Worm (Caenorhabditis elegans) whole organism, L4 larva: Measurements from ENCODE around the gene lin-42.

Experiments
- D1046.2 ChIP-seq: fragments of 200-800 bp; sonication (Bioruptor generic); IDR thresholded peaks from 2 replicates; pipeline ENCODE4 v1.3.6; 2022; ENCODE audit warnings: missing genetic modification characterization, missing compliant biosample characterization
- F10B5.3 ChIP-seq: sonication (generic microtip); optimal IDR thresholded peaks from 2 replicates; lab custom pipeline; 2016; ENCODE audit warnings: mild to moderate bottlenecking, missing genetic modification characterization, missing compliant biosample characterization
- F37D6.2 ChIP-seq: sonication (generic microtip); optimal IDR thresholded peaks from 2 replicates; lab custom pipeline; 2016; ENCODE audit warnings: mild to moderate bottlenecking, missing genetic modification characterization, missing compliant biosample characterization
- F44E2.7 ChIP-seq: fragments of 200-800 bp; sonication (Bioruptor generic); IDR thresholded peaks from 2 replicates; pipeline ENCODE4 v2.1.2; 2022; ENCODE audit warnings: missing genetic modification characterization, missing compliant biosample characterization
- F49E8.2 ChIP-seq: sonication (generic microtip); optimal IDR thresholded peaks from 2 replicates; lab custom pipeline; 2016; ENCODE audit warnings: missing compliant biosample characterization, mild to moderate bottlenecking, missing genetic modification characterization, borderline replicate concordance
- T20F7.1 ChIP-seq: fragments of 200-800 bp; sonication (Bioruptor generic); optimal IDR thresholded peaks from 2 replicates; lab custom pipeline; 2018; ENCODE audit warnings: mild to moderate bottlenecking, missing genetic modification characterization, missing compliant biosample characterization
- Y48G9A.11 ChIP-seq: fragments of 200-800 bp; sonication (Bioruptor generic); IDR thresholded peaks from 2 replicates; pipeline ENCODE4 v1.3.6; 2022; ENCODE audit warnings: missing genetic modification reagents, missing genetic modification characterization, missing compliant biosample characterization
- Y5F2A.4 ChIP-seq: fragments of 200-800 bp; sonication (Bioruptor generic); optimal IDR thresholded peaks from 2 replicates; lab custom pipeline; 2018; ENCODE audit warnings: mild to moderate bottlenecking, missing genetic modification characterization, missing compliant biosample characterization
- ZK337.2 ChIP-seq: fragments of 200-800 bp; sonication (Bioruptor generic); IDR thresholded peaks from 2 replicates; pipeline ENCODE4 v1.3.6; 2022; ENCODE audit warnings: missing genetic modification reagents, missing genetic modification characterization, missing compliant biosample characterization
- ceh-20 ChIP-seq: fragments of 200-800 bp; sonication (Bioruptor generic); IDR thresholded peaks from 2 replicates; pipeline ENCODE4 v1.3.6; 2022; ENCODE audit warnings: missing genetic modification reagents, missing genetic modification characterization, missing compliant biosample characterization
- ceh-32 ChIP-seq: sonication (generic microtip); optimal IDR thresholded peaks from 2 replicates; lab custom pipeline; 2016; ENCODE audit warnings: mild to moderate bottlenecking, missing genetic modification characterization, missing compliant biosample characterization; ENCODE audit not compliant: poor library complexity
- ceh-44 ChIP-seq: fragments of 200-800 bp; sonication (Bioruptor generic); IDR thresholded peaks from 2 replicates; pipeline ENCODE4 v1.3.6; 2022; ENCODE audit warnings: missing genetic modification reagents, missing genetic modification characterization, missing compliant biosample characterization
- ceh-62 ChIP-seq: sonication (generic microtip); optimal IDR thresholded peaks from 2 replicates; lab custom pipeline; 2017; ENCODE audit warnings: missing biosample characterization, missing genetic modification characterization
- ceh-82 ChIP-seq: sonication (generic microtip); optimal IDR thresholded peaks from 2 replicates; lab custom pipeline; 2017; ENCODE audit warnings: missing biosample characterization, missing genetic modification characterization
- ces-1 ChIP-seq: fragments of 150-350 bp; sonication (generic microtip); optimal IDR thresholded peaks from 4 replicates; lab custom pipeline; 2014; ENCODE audit warnings: missing biosample characterization, missing genetic modification reagents, missing genetic modification characterization
- daf-12 ChIP-seq: fragments of 150-350 bp; optimal IDR thresholded peaks from 2 replicates; lab custom pipeline; 2014; ENCODE audit warnings: missing biosample characterization, missing genetic modification reagents, missing genetic modification characterization
- daf-8 ChIP-seq: fragments of 200-800 bp; sonication (Bioruptor generic); IDR thresholded peaks from 2 replicates; pipeline ENCODE4 v1.3.6; 2022; ENCODE audit warnings: missing genetic modification characterization, missing compliant biosample characterization
- dmd-9 ChIP-seq: fragments of 200-800 bp; sonication (Bioruptor generic); IDR thresholded peaks from 2 replicates; pipeline ENCODE4 v1.3.6; 2022; ENCODE audit warnings: missing genetic modification reagents, missing genetic modification characterization, missing compliant biosample characterization
- dpl-1 ChIP-seq: fragments of 150-350 bp; optimal IDR thresholded peaks from 2 replicates; lab custom pipeline; 2014; ENCODE audit warnings: missing biosample characterization, missing genetic modification reagents, missing genetic modification characterization
- duxl-1 ChIP-seq: sonication (generic microtip); optimal IDR thresholded peaks from 2 replicates; lab custom pipeline; 2016; ENCODE audit warnings: mild to moderate bottlenecking, missing genetic modification characterization, moderate library complexity, missing compliant biosample characterization; ENCODE audit not compliant: poor library complexity
- egl-27 ChIP-seq: sonication (generic microtip); optimal IDR thresholded peaks from 3 replicates; lab custom pipeline; 2017; ENCODE audit warnings: missing biosample characterization, missing genetic modification reagents, missing genetic modification characterization
- fos-1 ChIP-seq: fragments of 150-350 bp; optimal IDR thresholded peaks from 2 replicates; lab custom pipeline; 2014; ENCODE audit warnings: missing biosample characterization, missing genetic modification characterization
- hlh-30 ChIP-seq: sonication (generic microtip); optimal IDR thresholded peaks from 2 replicates; lab custom pipeline; 2017; ENCODE audit warnings: antibody characterized with exemption, mild to moderate bottlenecking, missing genetic modification characterization, missing compliant biosample characterization; ENCODE audit not compliant: insufficient read depth
- lin-38 ChIP-seq: fragments of 200-800 bp; sonication (Bioruptor generic); IDR thresholded peaks from 2 replicates; pipeline ENCODE4 v1.3.6; 2022; ENCODE audit warnings: missing genetic modification reagents, missing genetic modification characterization, missing compliant biosample characterization
- lin-39 ChIP-seq: fragments of 150-350 bp; optimal IDR thresholded peaks from 2 replicates; lab custom pipeline; 2014; ENCODE audit warnings: missing biosample characterization, missing genetic modification reagents, missing genetic modification characterization
- mdt-29 ChIP-seq: fragments of 200-800 bp; sonication (Bioruptor generic); IDR thresholded peaks from 2 replicates; pipeline ENCODE4 v1.3.6; 2022; ENCODE audit warnings: missing genetic modification reagents, missing genetic modification characterization, missing compliant biosample characterization
- mep-1 ChIP-seq: fragments of 150-350 bp; sonication (generic microtip); optimal IDR thresholded peaks from 3 replicates; lab custom pipeline; 2014; ENCODE audit warnings: missing biosample characterization, missing genetic modification characterization
- mxl-3 ChIP-seq: fragments of 200-800 bp; sonication (Bioruptor generic); optimal IDR thresholded peaks from 2 replicates; lab custom pipeline; 2018; ENCODE audit warnings: mild to moderate bottlenecking, missing genetic modification characterization, missing compliant biosample characterization
- nhr-102 ChIP-seq: sonication (generic microtip); optimal IDR thresholded peaks from 2 replicates; lab custom pipeline; 2016; ENCODE audit warnings: mild to moderate bottlenecking, missing genetic modification characterization, moderate library complexity, missing compliant biosample characterization
- nhr-11 ChIP-seq: fragments of 150-350 bp; optimal IDR thresholded peaks from 2 replicates; lab custom pipeline; 2014; ENCODE audit warnings: missing biosample characterization, missing genetic modification characterization
- nhr-28 ChIP-seq: fragments of 150-350 bp; optimal IDR thresholded peaks from 2 replicates; lab custom pipeline; 2014; ENCODE audit warnings: missing biosample characterization, missing genetic modification characterization
- nhr-41 ChIP-seq: fragments of 200-800 bp; sonication (Bioruptor generic); IDR thresholded peaks from 2 replicates; pipeline ENCODE4 v1.3.6; 2022; ENCODE audit warnings: missing genetic modification reagents, missing genetic modification characterization, missing compliant biosample characterization
- nhr-42 ChIP-seq: fragments of 200-800 bp; sonication (Bioruptor generic); IDR thresholded peaks from 2 replicates; pipeline ENCODE4 v1.3.6; 2022; ENCODE audit warnings: missing genetic modification characterization, missing compliant biosample characterization
- nhr-6 ChIP-seq: fragments of 150-350 bp; optimal IDR thresholded peaks from 2 replicates; lab custom pipeline; 2014; ENCODE audit warnings: missing biosample characterization, missing genetic modification characterization
- nhr-76 ChIP-seq: fragments of 150-350 bp; optimal IDR thresholded peaks from 2 replicates; lab custom pipeline; 2014; ENCODE audit warnings: missing biosample characterization, missing genetic modification characterization
- nhr-77 ChIP-seq: fragments of 150-350 bp; optimal IDR thresholded peaks from 2 replicates; lab custom pipeline; 2014; ENCODE audit warnings: missing biosample characterization, missing genetic modification characterization
- pha-4 ChIP-seq, 2 experiments: fragments of 150-350 bp in 1 of 2; fragments of 200-800 bp in 1 of 2; sonication (Bioruptor generic) in 1 of 2; IDR thresholded peaks in 1 of 2; optimal IDR thresholded peaks in 1 of 2; 2 replicates each; pipeline versions ENCODE4 v1.3.6 to Lab custom; 2014 to 2022; ENCODE audit warnings: missing genetic modification characterization in 2 of 2, missing genetic modification reagents in 2 of 2, missing biosample characterization in 1 of 2, missing compliant biosample characterization in 1 of 2
- php-3 ChIP-seq: fragments of 200-800 bp; sonication (Bioruptor generic); IDR thresholded peaks from 2 replicates; pipeline ENCODE4 v1.3.6; 2022; ENCODE audit warnings: missing genetic modification reagents, missing genetic modification characterization, missing compliant biosample characterization
- rbr-2 ChIP-seq: sonication (generic microtip); optimal IDR thresholded peaks from 2 replicates; lab custom pipeline; 2016; ENCODE audit warnings: missing genotype, missing genetic modification characterization, missing compliant biosample characterization
- saeg-2 ChIP-seq: fragments of 200-800 bp; sonication (Bioruptor generic); IDR thresholded peaks from 2 replicates; pipeline ENCODE4 v1.3.6; 2022; ENCODE audit warnings: missing genetic modification reagents, missing genetic modification characterization, missing compliant biosample characterization
- sdz-12 ChIP-seq: fragments of 200-800 bp; sonication (Bioruptor generic); optimal IDR thresholded peaks from 2 replicates; lab custom pipeline; 2018; ENCODE audit warnings: mild to moderate bottlenecking, missing genetic modification characterization, missing compliant biosample characterization
- set-16 ChIP-seq: fragments of 200-800 bp; sonication (Bioruptor generic); IDR thresholded peaks from 2 replicates; pipeline ENCODE4 v1.3.6; 2022; ENCODE audit warnings: missing genetic modification reagents, missing genetic modification characterization, missing compliant biosample characterization
- skn-1 ChIP-seq: fragments of 150-350 bp; optimal IDR thresholded peaks from 2 replicates; lab custom pipeline; 2014; ENCODE audit warnings: missing biosample characterization, missing genetic modification characterization
- snpc-1.2 ChIP-seq: fragments of 200-800 bp; sonication (Bioruptor generic); IDR thresholded peaks from 2 replicates; pipeline ENCODE4 v1.3.6; 2022; ENCODE audit warnings: missing genetic modification reagents, missing genetic modification characterization, missing compliant biosample characterization
- snpc-4 ChIP-seq: fragments of 150-350 bp; optimal IDR thresholded peaks from 2 replicates; lab custom pipeline; 2014; ENCODE audit warnings: missing biosample characterization, missing genetic modification characterization
- spr-3 ChIP-seq: fragments of 200-800 bp; sonication (Bioruptor generic); optimal IDR thresholded peaks from 2 replicates; lab custom pipeline; 2018; ENCODE audit warnings: mild to moderate bottlenecking, missing genetic modification characterization, missing compliant biosample characterization
- tag-97 ChIP-seq: fragments of 200-800 bp; sonication (Bioruptor generic); IDR thresholded peaks from 2 replicates; pipeline ENCODE4 v1.3.6; 2022; ENCODE audit warnings: missing genetic modification characterization, missing compliant biosample characterization
- tra-1 ChIP-seq: fragments of 200-800 bp; sonication (Bioruptor generic); IDR thresholded peaks from 2 replicates; pipeline ENCODE4 v1.3.6; 2022; ENCODE audit warnings: missing genetic modification reagents, missing genetic modification characterization, missing compliant biosample characterization
- unc-62 ChIP-seq, 3 experiments: fragments of 150-350 bp in 1 of 3; sonication (generic microtip); optimal IDR thresholded peaks in 2 of 3; peaks in 1 of 3; 1 replicate in 1 of 3; 2 replicates in 2 of 3; lab custom pipeline; 2014 to 2017; ENCODE audit warnings: missing biosample characterization in 3 of 3, missing genetic modification characterization in 3 of 3, missing genetic modification reagents in 3 of 3, missing genotype in 1 of 3
- zip-2 ChIP-seq: fragments of 150-350 bp; optimal IDR thresholded peaks from 2 replicates; lab custom pipeline; 2014; ENCODE audit warnings: missing biosample characterization, missing genetic modification characterization
- ztf-11 ChIP-seq: fragments of 150-350 bp; optimal IDR thresholded peaks from 2 replicates; lab custom pipeline; 2014; ENCODE audit warnings: missing biosample characterization, missing genetic modification characterization

Gene lin-42

ce11 chrII:1246855-1247259, 5.3 kb downstream of the lin-42 start (continued):
- TF ChIP-seq hlh-30 (tag; lab: Kevin White, UChicago) = peak; percentile 92
- TF ChIP-seq unc-62 (GFP tag; optimal IDR thresholded peaks at IDR 0.05 in 1 of 2; lab: Kevin White, UChicago) = peak in 1 of 2 experiments; percentile 99
- TF ChIP-seq unc-62 (tag; optimal IDR thresholded peaks at IDR 0.05; lab: Kevin White, UChicago) = no peak
- peak; percentile 58 for TF ChIP-seq nhr-6
- no peak for TF ChIP-seq Y5F2A.4 (GFP tag; lab: Kevin White, UChicago)
- no peak for TF ChIP-seq F44E2.7 (GFP tag; lab: Robert Waterston, UW)
- TF ChIP-seq nhr-76 (tag; lab: Kevin White, UChicago) = no peak
- peak; percentile 70 for TF ChIP-seq nhr-28 (tag; lab: Kevin White, UChicago)
- peak; percentile 88 for TF ChIP-seq saeg-2 (GFP tag; lab: Robert Waterston, UW)
- no peak for TF ChIP-seq ceh-82 (tag; lab: Kevin White, UChicago)
- TF ChIP-seq tag-97 (GFP tag; lab: Robert Waterston, UW) = no peak
- TF ChIP-seq zip-2 = no peak
- TF ChIP-seq pha-4 (GFP tag; IDR thresholded peaks at IDR 0.05; lab: Robert Waterston, UW) = peak; percentile 77; the same call in 1 of the 2 replicates
- TF ChIP-seq pha-4 (tag; optimal IDR thresholded peaks at IDR 0.05; lab: Kevin White, UChicago) = no peak
- no peak for TF ChIP-seq ces-1 (GFP tag; lab: Kevin White, UChicago)
- TF ChIP-seq spr-3 (GFP tag; lab: Kevin White, UChicago) = peak; percentile 61
- no peak for TF ChIP-seq ceh-62 (tag; lab: Kevin White, UChicago)
- no peak for TF ChIP-seq sdz-12
- peak; percentile 39 for TF ChIP-seq nhr-11 (tag; lab: Kevin White, UChicago)
- no peak for TF ChIP-seq ZK337.2
- 0 out of 2 replicates have a peak, but pooled peaks have one; percentile 32 for TF ChIP-seq ceh-44 (GFP tag; lab: Robert Waterston, UW)
- peak; percentile 61 for TF ChIP-seq F10B5.3 (tag; lab: Kevin White, UChicago)
- no peak for TF ChIP-seq ztf-11 (tag; lab: Kevin White, UChicago)
- no peak for TF ChIP-seq tra-1
- TF ChIP-seq F37D6.2 (tag; lab: Kevin White, UChicago) = peak; percentile 43
- TF ChIP-seq daf-12 (tag; lab: Kevin White, UChicago) = no peak
- TF ChIP-seq nhr-41 = peak; percentile 86
- TF ChIP-seq egl-27 (tag; lab: Kevin White, UChicago) = no peak
- TF ChIP-seq dmd-9 (GFP tag; lab: Robert Waterston, UW) = no peak
- TF ChIP-seq rbr-2 = peak; percentile 80
- peak; percentile 81 for TF ChIP-seq duxl-1
- TF ChIP-seq F49E8.2 (tag; lab: Kevin White, UChicago) = no peak
- TF ChIP-seq fos-1 (tag; lab: Kevin White, UChicago) = no peak
- peak; percentile 85 for TF ChIP-seq mep-1 (tag; lab: Kevin White, UChicago)
- peak; percentile 61 for TF ChIP-seq lin-38 (GFP tag; lab: Robert Waterston, UW)
- TF ChIP-seq lin-39 (tag; lab: Kevin White, UChicago) = no peak
- peak; percentile 99 for TF ChIP-seq mxl-3 (GFP tag; lab: Kevin White, UChicago)
- TF ChIP-seq snpc-1.2 (GFP tag; lab: Robert Waterston, UW) = peak; percentile 61; the same call in 1 of the 2 replicates
- no peak for TF ChIP-seq skn-1 (tag; lab: Kevin White, UChicago)
- TF ChIP-seq snpc-4 = no peak
- TF ChIP-seq ceh-32 = no peak
- peak; percentile 69 for TF ChIP-seq ceh-20 (GFP tag; lab: Robert Waterston, UW)
- TF ChIP-seq D1046.2 (GFP tag; lab: Robert Waterston, UW) = no peak
- peak; percentile 51 for TF ChIP-seq dpl-1 (GFP tag; lab: Kevin White, UChicago)
- no peak for TF ChIP-seq php-3 (GFP tag; lab: Robert Waterston, UW)
- TF ChIP-seq Y48G9A.11 (GFP tag; lab: Robert Waterston, UW) = no peak
- TF ChIP-seq nhr-77 (tag; lab: Kevin White, UChicago) = peak; percentile 53
- TF ChIP-seq set-16 (GFP tag; lab: Robert Waterston, UW) = peak; percentile 100
- peak; percentile 80 for TF ChIP-seq nhr-42 (GFP tag; lab: Robert Waterston, UW)
- no peak for TF ChIP-seq T20F7.1 (GFP tag; lab: Kevin White, UChicago)
- TF ChIP-seq mdt-29 (GFP tag; lab: Robert Waterston, UW) = no peak
- peak; percentile 84 for TF ChIP-seq nhr-102 (tag; lab: Kevin White, UChicago)
- no peak for TF ChIP-seq daf-8 (GFP tag; lab: Robert Waterston, UW)
